Worm (Caenorhabditis elegans): ENCODE data around the gene H08M01.1.

Gene H08M01.1

DNA sequence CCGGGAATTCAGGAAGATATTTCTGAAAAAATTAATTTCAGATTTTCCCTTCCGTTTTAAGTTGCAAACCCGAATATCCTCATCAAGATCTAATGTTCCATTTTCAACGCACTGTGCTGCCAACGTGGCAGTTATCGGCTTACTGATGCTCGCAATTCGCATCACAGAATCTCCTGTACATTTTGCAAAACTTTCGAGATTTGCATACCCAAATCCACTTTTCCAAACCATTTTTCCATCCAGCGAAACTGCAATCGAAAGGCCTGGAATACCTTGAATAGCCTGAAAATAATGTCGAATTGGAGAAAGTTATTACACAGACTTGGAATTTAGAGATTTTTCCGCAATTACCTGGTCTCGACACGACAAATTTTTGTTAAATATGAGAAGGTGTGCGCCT is 51.4 kb downstream of the H08M01.1 start:
- TF ChIP-seq unc-39 (tag; optimal IDR thresholded peaks at IDR 0.05): no peak
- no peak for TF ChIP-seq nhr-237 (tag; optimal IDR thresholded peaks at IDR 0.05)
- no peak for TF ChIP-seq sem-2 (GFP tag; optimal IDR thresholded peaks at IDR 0.05)
- TF ChIP-seq sptf-1 (tag; optimal IDR thresholded peaks at IDR 0.05): no peak

Measured in whole organism, mixed stage, embryonic.